Worm (Caenorhabditis elegans): ENCODE data around the gene skr-17.

The skr-17 gene

DNA sequence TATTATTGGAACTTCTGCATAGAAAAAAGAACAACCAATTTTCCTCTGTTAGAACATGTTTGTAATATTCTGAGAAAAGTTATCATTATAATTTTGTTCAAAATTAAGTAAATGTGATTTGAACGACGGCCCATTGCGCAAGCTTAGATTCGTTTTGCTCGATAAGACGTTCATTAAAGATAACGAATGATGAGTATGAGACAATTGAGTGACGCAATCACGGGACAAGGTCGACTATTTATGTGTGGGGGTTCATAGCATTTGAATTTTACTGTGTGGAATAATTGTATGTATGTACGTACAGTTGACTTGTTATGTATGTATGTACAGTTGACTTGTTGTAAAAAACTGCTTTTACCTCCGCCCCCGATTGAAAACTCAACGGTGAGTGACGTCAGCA, 36.0 kb downstream of the skr-17 start:
- TF ChIP-seq unc-55 (GFP tag; optimal IDR thresholded peaks at IDR 0.05) (no peak), elt-2 (tag; optimal IDR thresholded peaks at IDR 0.05) (peak; percentile 91)

- no peak for TF ChIP-seq ceh-24 (tag; optimal IDR thresholded peaks at IDR 0.05)
- TF ChIP-seq ceh-2 (tag; optimal IDR thresholded peaks at IDR 0.05): no peak
- TF ChIP-seq rnt-1 (tag; optimal IDR thresholded peaks at IDR 0.05): no peak
- TF ChIP-seq ceh-19 (GFP tag; optimal IDR thresholded peaks at IDR 0.05): no peak
- TF ChIP-seq nhr-232 (tag; optimal IDR thresholded peaks at IDR 0.05): no peak
- TF ChIP-seq nhr-11 (tag; optimal IDR thresholded peaks at IDR 0.05): no peak
- no peak for TF ChIP-seq ahr-1 (tag; optimal IDR thresholded peaks at IDR 0.05)
- no peak for TF ChIP-seq sox-2 (GFP tag; IDR thresholded peaks at IDR 0.05)
- no peak for TF ChIP-seq elt-2 (tag; optimal IDR thresholded peaks at IDR 0.05)
- TF ChIP-seq lim-6 (tag; optimal IDR thresholded peaks at IDR 0.05): no peak
- no peak for TF ChIP-seq ceh-22 (tag; optimal IDR thresholded peaks at IDR 0.05)
- no peak for TF ChIP-seq fax-1 (tag; optimal IDR thresholded peaks at IDR 0.05)
Observed at ce11 chrII:7822454-7822853, 39.1 kb downstream of the skr-17 start, which contains the start of gene irld-47. TSS of gene irld-47 (minus strand) at chrII:7822554.

- TF ChIP-seq lim-6 (tag; optimal IDR thresholded peaks at IDR 0.05) (no peak), ceh-6 (GFP tag; optimal IDR thresholded peaks at IDR 0.05) (no peak), C38D4.7 (GFP tag; optimal IDR thresholded peaks at IDR 0.05) (no peak), sox-4 (tag; optimal IDR thresholded peaks at IDR 0.05) (no peak), eyg-1 (tag; optimal IDR thresholded peaks at IDR 0.05) (no peak), ahr-1 (tag; optimal IDR thresholded peaks at IDR 0.05) (no peak)
Observed at ce11 chrII:7825107-7825506, 41.8 kb downstream of the skr-17 start, which contains the start of gene srw-62. TSS of gene srw-62 (plus strand) at chrII:7825407.

ce11 chrII:7827883-7828282, 44.6 kb downstream of the skr-17 start:
- no peak for TF ChIP-seq pax-1 (tag; optimal IDR thresholded peaks at IDR 0.05)
- TF ChIP-seq hlh-30 (tag; optimal IDR thresholded peaks at IDR 0.05; ENCODE audit: insufficient read depth): no peak
- TF ChIP-seq elt-2 (tag; optimal IDR thresholded peaks at IDR 0.05): peak; percentile 93
- TF ChIP-seq ceh-18 (tag; optimal IDR thresholded peaks at IDR 0.05): no peak
- no peak for TF ChIP-seq sox-2 (GFP tag; IDR thresholded peaks at IDR 0.05)
- no peak for TF ChIP-seq eyg-1 (tag; optimal IDR thresholded peaks at IDR 0.05)

DNA sequence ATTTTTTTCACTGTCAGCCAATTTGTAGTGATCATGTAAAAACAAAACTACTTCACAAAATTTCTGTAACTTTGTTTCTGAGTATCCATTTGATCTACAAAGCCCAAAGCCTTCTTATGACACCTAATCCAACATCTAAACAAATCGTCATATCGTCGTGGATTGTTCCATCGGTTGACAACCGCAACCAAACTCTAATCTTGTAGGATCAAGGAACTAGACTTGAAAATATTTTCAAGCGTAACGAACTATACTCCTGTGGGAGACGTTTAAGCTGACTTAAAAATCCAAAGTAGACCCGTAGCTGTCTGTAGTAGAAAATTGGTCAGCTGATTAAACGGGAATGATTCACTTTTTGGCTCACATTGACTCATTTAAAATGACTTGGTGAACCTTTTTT, 46.3 kb downstream of the skr-17 start:
- no peak for TF ChIP-seq fax-1 (tag; optimal IDR thresholded peaks at IDR 0.05)
- no peak for TF ChIP-seq lim-6 (tag; optimal IDR thresholded peaks at IDR 0.05)
- no peak for TF ChIP-seq nhr-232 (tag; optimal IDR thresholded peaks at IDR 0.05)

ce11 chrII:7832054-7832453, 48.7 kb downstream of the skr-17 start, which contains the start of gene T09A5.14:
TSS of gene T09A5.14 (plus strand) at chrII:7832354.
- TF ChIP-seq ceh-6 (GFP tag; optimal IDR thresholded peaks at IDR 0.05) (no peak), elt-4 (tag; optimal IDR thresholded peaks at IDR 0.05) (no peak), hlh-6 (tag; optimal IDR thresholded peaks at IDR 0.05) (no peak), ceh-9 (tag; optimal IDR thresholded peaks at IDR 0.05) (no peak), pag-3 (tag; optimal IDR thresholded peaks at IDR 0.05; ENCODE audit: borderline replicate concordance) (no peak), tbx-2 (tag; optimal IDR thresholded peaks at IDR 0.05) (no peak), ama-1 (optimal IDR thresholded peaks at IDR 0.05) (no peak), ref-2 (tag; optimal IDR thresholded peaks at IDR 0.05) (no peak), sox-4 (tag; optimal IDR thresholded peaks at IDR 0.05) (no peak), nhr-11 (tag; optimal IDR thresholded peaks at IDR 0.05) (no peak)

Measured in whole organism, late embryonic.